Worm (Caenorhabditis elegans) whole organism, late embryonic: ENCODE measurements around the gene srv-34.

Experiments used
- C08G9.2 ChIP-seq: sonication (generic microtip); optimal IDR thresholded peaks from 2 replicates; lab custom pipeline; 2016; ENCODE audit warnings: mild to moderate bottlenecking, missing genetic modification characterization, moderate library complexity, missing compliant biosample characterization
- F13H6.1 ChIP-seq: sonication (generic microtip); optimal IDR thresholded peaks from 2 replicates; lab custom pipeline; 2016; ENCODE audit warnings: missing genetic modification characterization, missing compliant biosample characterization
- K02D7.2 ChIP-seq: sonication (generic microtip); optimal IDR thresholded peaks from 2 replicates; lab custom pipeline; 2017; ENCODE audit warnings: mild to moderate bottlenecking, missing genetic modification characterization, missing compliant biosample characterization
- K09A11.1 ChIP-seq: sonication (generic microtip); optimal IDR thresholded peaks from 2 replicates; lab custom pipeline; 2017; ENCODE audit warnings: antibody characterized with exemption, mild to moderate bottlenecking, missing genetic modification characterization, missing compliant biosample characterization; ENCODE audit not compliant: insufficient read depth
- T23F11.4 ChIP-seq: fragments of 200-800 bp; sonication (Bioruptor generic); optimal IDR thresholded peaks from 2 replicates; lab custom pipeline; 2018; ENCODE audit warnings: mild to moderate bottlenecking, missing genetic modification characterization, missing compliant biosample characterization
- Y22D7AL.16 ChIP-seq: sonication (generic microtip); optimal IDR thresholded peaks from 2 replicates; lab custom pipeline; 2016; ENCODE audit warnings: missing genetic modification characterization, missing compliant biosample characterization
- ama-1 ChIP-seq: fragments of 150-350 bp; optimal IDR thresholded peaks from 2 replicates; lab custom pipeline; 2014
- ceh-18 ChIP-seq: sonication (generic microtip); optimal IDR thresholded peaks from 2 replicates; lab custom pipeline; 2016; ENCODE audit warnings: missing genetic modification characterization, missing compliant biosample characterization
- ceh-22 ChIP-seq: sonication (generic microtip); optimal IDR thresholded peaks from 2 replicates; lab custom pipeline; 2017; ENCODE audit warnings: missing biosample characterization, missing genetic modification characterization
- ceh-24 ChIP-seq: sonication (generic microtip); optimal IDR thresholded peaks from 2 replicates; lab custom pipeline; 2016; ENCODE audit warnings: mild to moderate bottlenecking, missing genetic modification characterization, missing compliant biosample characterization
- ceh-30 ChIP-seq: fragments of 150-350 bp; optimal IDR thresholded peaks from 2 replicates; lab custom pipeline; 2014; ENCODE audit warnings: missing biosample characterization, missing genetic modification characterization
- ceh-34 ChIP-seq: sonication (generic microtip); optimal IDR thresholded peaks from 2 replicates; lab custom pipeline; 2016; ENCODE audit warnings: mild to moderate bottlenecking, missing genetic modification characterization, missing compliant biosample characterization
- ceh-48 ChIP-seq: sonication (generic microtip); optimal IDR thresholded peaks from 2 replicates; lab custom pipeline; 2016; ENCODE audit warnings: missing genetic modification characterization, inconsistent platforms, missing compliant biosample characterization
- ceh-6 ChIP-seq: fragments of 200-800 bp; sonication (Bioruptor generic); optimal IDR thresholded peaks from 2 replicates; lab custom pipeline; 2018; ENCODE audit warnings: mild to moderate bottlenecking, missing genetic modification characterization, missing compliant biosample characterization
- ceh-9 ChIP-seq: sonication (generic microtip); optimal IDR thresholded peaks from 2 replicates; lab custom pipeline; 2016; ENCODE audit warnings: mild to moderate bottlenecking, missing genetic modification characterization, inconsistent platforms, missing compliant biosample characterization
- dmd-4 ChIP-seq: sonication (generic microtip); optimal IDR thresholded peaks from 2 replicates; lab custom pipeline; 2016; ENCODE audit warnings: borderline replicate concordance, missing genetic modification characterization, missing compliant biosample characterization
- dve-1 ChIP-seq: sonication (generic microtip); optimal IDR thresholded peaks from 2 replicates; lab custom pipeline; 2017; ENCODE audit warnings: antibody characterized with exemption, mild to moderate bottlenecking, missing genetic modification characterization, missing compliant biosample characterization
- elt-2 ChIP-seq: sonication (generic microtip); optimal IDR thresholded peaks from 2 replicates; lab custom pipeline; 2016; ENCODE audit warnings: missing genetic modification reagents, missing genetic modification characterization, missing compliant biosample characterization
- elt-4 ChIP-seq: sonication (generic microtip); optimal IDR thresholded peaks from 2 replicates; lab custom pipeline; 2016; ENCODE audit warnings: missing genetic modification characterization, missing compliant biosample characterization
- fax-1 ChIP-seq: sonication (generic microtip); optimal IDR thresholded peaks from 2 replicates; lab custom pipeline; 2016; ENCODE audit warnings: missing genotype, missing genetic modification characterization, missing compliant biosample characterization
- fkh-10 ChIP-seq: fragments of 150-350 bp; optimal IDR thresholded peaks from 2 replicates; lab custom pipeline; 2014; ENCODE audit warnings: missing biosample characterization, missing genetic modification reagents, missing genetic modification characterization
- hlh-13 ChIP-seq: fragments of 200-800 bp; sonication (Bioruptor generic); optimal IDR thresholded peaks from 2 replicates; lab custom pipeline; 2018; ENCODE audit warnings: mild to moderate bottlenecking, missing genetic modification characterization, missing compliant biosample characterization
- hlh-8 ChIP-seq: sonication (generic microtip); optimal IDR thresholded peaks from 2 replicates; lab custom pipeline; 2016; ENCODE audit warnings: missing genotype, missing genetic modification characterization, missing compliant biosample characterization
- lin-11 ChIP-seq: fragments of 200-800 bp; sonication (Bioruptor generic); optimal IDR thresholded peaks from 2 replicates; lab custom pipeline; 2018; ENCODE audit warnings: mild to moderate bottlenecking, missing genetic modification characterization, missing compliant biosample characterization
- madf-2 ChIP-seq: sonication (generic microtip); optimal IDR thresholded peaks from 2 replicates; lab custom pipeline; 2017; ENCODE audit warnings: missing genetic modification characterization, missing compliant biosample characterization
- mec-3 ChIP-seq: sonication (generic microtip); optimal IDR thresholded peaks from 2 replicates; lab custom pipeline; 2016; ENCODE audit warnings: borderline replicate concordance, missing genetic modification characterization, missing compliant biosample characterization
- nfya-1 ChIP-seq: sonication (generic microtip); optimal IDR thresholded peaks from 2 replicates; lab custom pipeline; 2017; ENCODE audit warnings: missing genetic modification characterization, mild to moderate bottlenecking, missing compliant biosample characterization, antibody characterized with exemption, moderate library complexity
- nhr-11 ChIP-seq: fragments of 150-350 bp; optimal IDR thresholded peaks from 2 replicates; lab custom pipeline; 2014; ENCODE audit warnings: missing biosample characterization, missing genetic modification characterization
- nhr-232 ChIP-seq: sonication (generic microtip); optimal IDR thresholded peaks from 2 replicates; lab custom pipeline; 2016; ENCODE audit warnings: missing genetic modification characterization, missing compliant biosample characterization
- npax-4 ChIP-seq: sonication (generic microtip); optimal IDR thresholded peaks from 2 replicates; lab custom pipeline; 2016; ENCODE audit warnings: missing genetic modification characterization, missing compliant biosample characterization
- odd-2 ChIP-seq: sonication (generic microtip); optimal IDR thresholded peaks from 2 replicates; lab custom pipeline; 2017; ENCODE audit warnings: antibody characterized with exemption, mild to moderate bottlenecking, missing genetic modification characterization, missing compliant biosample characterization
- pax-1 ChIP-seq: fragments of 150-350 bp; optimal IDR thresholded peaks from 2 replicates; lab custom pipeline; 2014; ENCODE audit warnings: missing biosample characterization, missing genetic modification characterization
- pha-2 ChIP-seq: sonication (generic microtip); optimal IDR thresholded peaks from 2 replicates; lab custom pipeline; 2017; ENCODE audit warnings: mild to moderate bottlenecking, missing genetic modification characterization, missing compliant biosample characterization
- pros-1 ChIP-seq: fragments of 150-350 bp; optimal IDR thresholded peaks from 2 replicates; lab custom pipeline; 2014; ENCODE audit warnings: missing biosample characterization, missing genetic modification reagents, missing genetic modification characterization
- ref-2 ChIP-seq: sonication (generic microtip); optimal IDR thresholded peaks from 2 replicates; lab custom pipeline; 2016; ENCODE audit warnings: missing genetic modification characterization, missing compliant biosample characterization
- rnt-1 ChIP-seq: sonication (generic microtip); optimal IDR thresholded peaks from 2 replicates; lab custom pipeline; 2016; ENCODE audit warnings: missing genetic modification characterization, missing compliant biosample characterization
- sdc-2 ChIP-seq: sonication (generic microtip); optimal IDR thresholded peaks from 2 replicates; lab custom pipeline; 2016; ENCODE audit warnings: missing genotype, missing genetic modification characterization, missing compliant biosample characterization
- sox-2 ChIP-seq: fragments of 200-800 bp; sonication (Bioruptor generic); IDR thresholded peaks from 2 replicates; pipeline ENCODE4 v1.3.6; 2022; ENCODE audit warnings: missing genetic modification reagents, missing genetic modification characterization, missing compliant biosample characterization
- sox-4 ChIP-seq: sonication (generic microtip); optimal IDR thresholded peaks from 2 replicates; lab custom pipeline; 2017; ENCODE audit warnings: mild to moderate bottlenecking, missing genetic modification characterization, inconsistent platforms, missing compliant biosample characterization
- tbx-7 ChIP-seq: sonication (generic microtip); optimal IDR thresholded peaks from 2 replicates; lab custom pipeline; 2016; ENCODE audit warnings: missing genotype, missing genetic modification characterization, missing compliant biosample characterization
- ttx-3 ChIP-seq: sonication (generic microtip); optimal IDR thresholded peaks from 2 replicates; lab custom pipeline; 2016; ENCODE audit warnings: missing genetic modification reagents, missing genetic modification characterization, missing compliant biosample characterization
- unc-3 ChIP-seq, 2 experiments: fragments of 200-800 bp in 1 of 2; sonication (Bioruptor generic) in 1 of 2; sonication (generic microtip) in 1 of 2; conservative IDR thresholded peaks in 1 of 2; optimal IDR thresholded peaks in 1 of 2; 2 replicates each; pipeline versions ENCODE4 v1.3.6 to Lab custom; 2016 to 2022; ENCODE audit warnings: missing compliant biosample characterization in 2 of 2, missing genetic modification characterization in 2 of 2, missing genetic modification reagents in 1 of 2
- unc-42 ChIP-seq: sonication (generic microtip); optimal IDR thresholded peaks from 2 replicates; lab custom pipeline; 2016; ENCODE audit warnings: missing genotype, missing genetic modification characterization, missing compliant biosample characterization
- ztf-16 ChIP-seq: sonication (generic microtip); optimal IDR thresholded peaks from 2 replicates; lab custom pipeline; 2017; ENCODE audit warnings: missing genetic modification characterization, missing compliant biosample characterization

The srv-34 gene

DNA sequence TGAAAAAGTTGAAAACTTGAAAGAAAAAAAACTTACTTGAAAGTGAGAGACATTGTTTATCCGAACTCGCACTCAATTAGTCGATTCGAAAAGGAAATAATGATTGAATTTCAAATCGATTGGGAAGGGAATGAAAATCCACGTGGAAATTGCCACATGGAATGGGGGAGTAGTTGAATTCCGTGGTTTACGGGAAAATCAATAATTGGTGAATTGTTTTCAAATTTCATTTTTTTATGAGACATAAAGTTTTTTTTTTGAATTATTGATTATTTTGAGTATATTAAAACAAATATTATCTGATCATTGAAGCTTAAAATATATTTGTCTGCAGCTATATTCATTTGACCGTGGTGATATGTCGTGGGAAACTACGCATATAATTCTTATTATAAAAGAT, 3.3 kb upstream of the srv-34 start, which contains the start of gene F13A7.1:
Gene F13A7.1 (minus strand): TSS at position 101 of the 400 bp plus-strand sequence.
- TF ChIP-seq F13H6.1 (no peak), npax-4 (no peak), tbx-7 (tag; lab: Kevin White, UChicago) (no peak), ceh-6 (GFP tag; lab: Kevin White, UChicago) (no peak), madf-2 (tag; lab: Kevin White, UChicago) (no peak), pax-1 (tag; lab: Kevin White, UChicago) (no peak), elt-2 (tag; lab: Kevin White, UChicago) (no peak), ceh-18 (tag; lab: Kevin White, UChicago) (no peak), ceh-48 (tag; lab: Kevin White, UChicago) (no peak), fax-1 (tag; lab: Kevin White, UChicago) (no peak)

DNA sequence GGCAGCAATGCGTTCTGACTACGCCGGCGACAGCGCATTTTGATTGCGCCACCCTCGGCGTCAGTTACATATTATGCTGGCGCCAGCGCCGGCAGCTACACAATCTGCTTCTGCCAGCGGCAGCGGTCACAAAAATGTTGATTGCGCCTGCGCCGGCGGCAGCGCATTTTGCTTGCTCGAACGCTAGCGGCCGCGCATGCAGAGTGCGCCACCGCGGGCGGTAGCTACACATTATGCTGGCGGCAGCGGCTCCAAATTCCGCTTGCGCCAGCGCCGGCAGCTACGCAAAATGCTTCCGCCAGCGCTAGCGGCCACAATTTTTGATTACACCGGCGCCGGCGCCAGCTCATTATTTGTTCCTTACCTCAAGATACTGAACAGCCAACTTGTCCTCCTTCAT, 2.6 kb upstream of the srv-34 start:
- TF ChIP-seq elt-4 (tag; lab: Kevin White, UChicago) (peak; percentile 24), hlh-8 (tag; lab: Kevin White, UChicago) (no peak), ceh-18 (tag; lab: Kevin White, UChicago) (no peak), Y22D7AL.16 (tag; lab: Kevin White, UChicago) (no peak)

DNA sequence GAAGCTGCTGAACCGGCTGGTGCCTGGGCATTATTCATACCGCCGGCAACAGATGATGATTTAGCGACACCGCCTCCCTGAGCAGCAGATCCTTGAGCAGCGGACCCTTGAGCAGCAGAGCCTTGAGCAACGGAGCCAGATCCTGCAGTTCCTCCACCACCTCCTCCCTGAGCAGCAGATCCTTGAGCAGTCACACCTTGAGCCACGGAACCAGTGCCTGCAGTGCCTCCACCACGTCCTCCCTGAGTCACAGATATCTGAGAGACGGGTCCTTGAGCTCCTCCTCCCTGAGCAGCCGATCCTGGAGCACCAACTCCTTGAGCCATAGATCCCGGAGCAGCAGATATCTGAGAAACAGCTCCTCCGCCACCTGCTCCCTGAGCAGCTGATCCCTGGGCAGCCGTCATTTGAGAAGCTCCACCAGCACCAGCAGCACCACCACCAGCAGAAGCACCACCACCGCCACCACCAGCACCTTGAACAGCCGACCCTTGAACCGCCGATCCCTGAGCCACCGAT, 1.9 kb upstream of the srv-34 start:
- no peak for TF ChIP-seq F13H6.1
- TF ChIP-seq nhr-232 (tag; lab: Kevin White, UChicago): no peak

DNA sequence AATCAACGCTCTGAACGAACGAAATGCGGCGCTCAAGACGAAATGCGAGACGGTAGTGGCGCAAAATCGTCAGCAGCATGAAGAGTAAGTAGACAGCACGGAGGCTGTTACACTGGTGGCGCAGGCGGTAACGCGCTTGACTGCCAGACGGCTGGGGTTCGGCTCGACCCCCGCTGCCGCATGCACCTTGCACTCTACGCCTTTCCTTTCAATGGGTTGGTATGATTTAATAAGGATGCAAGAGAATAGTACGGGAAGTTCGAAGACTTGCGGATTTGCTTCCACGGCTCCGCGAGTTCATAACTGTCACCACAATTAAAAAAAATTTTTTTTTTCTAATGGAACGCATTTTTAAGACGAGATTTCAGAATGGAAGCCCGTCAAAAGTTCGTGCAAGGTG, 4.5 kb downstream of the srv-34 start:
- TF ChIP-seq ceh-30 (tag; lab: Kevin White, UChicago) (no peak), sox-2 (GFP tag; lab: Robert Waterston, UW) (peak; percentile 6; the same call in 1 of the 2 replicates), ttx-3 (tag; lab: Kevin White, UChicago) (peak; percentile 44), hlh-13 (GFP tag; lab: Kevin White, UChicago) (peak; percentile 11), pros-1 (tag; lab: Kevin White, UChicago) (peak; percentile 72), sox-4 (tag; lab: Kevin White, UChicago) (peak; percentile 47), ceh-48 (tag; lab: Kevin White, UChicago) (no peak), K09A11.1 (tag; lab: Kevin White, UChicago) (no peak), nfya-1 (tag; lab: Kevin White, UChicago) (peak; percentile 25), ceh-34 (peak; percentile 69), C08G9.2 (tag; lab: Kevin White, UChicago) (peak; percentile 58), hlh-8 (tag; lab: Kevin White, UChicago) (peak; percentile 44), F13H6.1 (peak; percentile 27), nhr-11 (tag; lab: Kevin White, UChicago) (no peak), lin-11 (peak; percentile 45), ztf-16 (tag; lab: Kevin White, UChicago) (peak; percentile 61), fkh-10 (GFP tag; lab: Kevin White, UChicago) (no peak), T23F11.4 (GFP tag; lab: Kevin White, UChicago) (no peak), tbx-7 (tag; lab: Kevin White, UChicago) (no peak), unc-42 (tag; lab: Kevin White, UChicago) (peak; percentile 41), elt-4 (tag; lab: Kevin White, UChicago) (peak; percentile 81), ceh-22 (no peak), ceh-24 (tag; lab: Kevin White, UChicago) (no peak), rnt-1 (tag; lab: Kevin White, UChicago) (peak; percentile 61), dmd-4 (tag; lab: Kevin White, UChicago) (no peak), pha-2 (peak; percentile 78), K02D7.2 (peak; percentile 35), odd-2 (tag; lab: Kevin White, UChicago) (no peak), mec-3 (tag; lab: Kevin White, UChicago) (no peak), npax-4 (peak; percentile 38), ceh-9 (tag; lab: Kevin White, UChicago) (peak; percentile 12), dve-1 (tag; lab: Kevin White, UChicago) (peak; percentile 48), ref-2 (tag; lab: Kevin White, UChicago) (peak; percentile 46), ceh-18 (tag; lab: Kevin White, UChicago) (peak; percentile 71), sdc-2 (tag; lab: Kevin White, UChicago) (peak; percentile 58), ama-1 (no peak), unc-3 (GFP tag; conservative IDR thresholded peaks at IDR 0.05; lab: Robert Waterston, UW) (peak; percentile 49; the same call in 1 of the 2 replicates), unc-3 (tag; optimal IDR thresholded peaks at IDR 0.05; lab: Kevin White, UChicago) (peak; percentile 35)
